Worm (Caenorhabditis elegans) whole organism, L1 larva: ENCODE results near the gene B0336.13.
A peak's percentile ranks its signal among the peaks of the same experiment; 100 is the strongest.

Experiments used
- C34B4.2 ChIP-seq: sonication (generic microtip); optimal IDR thresholded peaks from 2 replicates; lab custom pipeline; 2017; ENCODE audit warnings: mild to moderate bottlenecking, missing genetic modification characterization, missing compliant biosample characterization
- F16B12.6 ChIP-seq: fragments of 150-350 bp; optimal IDR thresholded peaks from 2 replicates; lab custom pipeline; 2014; ENCODE audit warnings: missing biosample characterization, missing genetic modification characterization
- aha-1 ChIP-seq: fragments of 150-350 bp; optimal IDR thresholded peaks from 2 replicates; lab custom pipeline; 2014; ENCODE audit warnings: missing biosample characterization, missing genetic modification characterization
- ceh-82 ChIP-seq, 3 experiments: fragments of 150-350 bp in 1 of 3; sonication (generic microtip) in 2 of 3; optimal IDR thresholded peaks; 2 replicates each; lab custom pipeline; 2014 to 2017; ENCODE audit warnings: missing biosample characterization in 3 of 3, missing genetic modification characterization in 3 of 3
- ceh-88 ChIP-seq: fragments of 200-800 bp; sonication (Bioruptor generic); IDR thresholded peaks from 2 replicates; pipeline ENCODE4 v1.3.6; 2022; ENCODE audit warnings: missing genetic modification characterization, missing compliant biosample characterization
- ces-1 ChIP-seq: fragments of 150-350 bp; optimal IDR thresholded peaks from 2 replicates; lab custom pipeline; 2014; ENCODE audit warnings: missing biosample characterization, missing genetic modification reagents, missing genetic modification characterization
- dpl-1 ChIP-seq, 3 experiments: fragments of 150-350 bp in 2 of 3; sonication (generic microtip) in 1 of 3; optimal IDR thresholded peaks; 2 replicates each; lab custom pipeline; 2014 to 2017; ENCODE audit warnings: missing biosample characterization in 3 of 3, missing genetic modification characterization in 3 of 3, missing genetic modification reagents in 3 of 3
- elt-2 ChIP-seq: sonication (generic microtip); optimal IDR thresholded peaks from 2 replicates; lab custom pipeline; 2016; ENCODE audit warnings: missing genetic modification characterization, mild to moderate bottlenecking, inconsistent platforms, missing compliant biosample characterization, missing genetic modification reagents
- elt-3 ChIP-seq, 6 experiments: fragments of 150-350 bp in 1 of 6; sonication (generic microtip); optimal IDR thresholded peaks; 2 replicates each; lab custom pipeline; 2017 to 2018; ENCODE audit warnings: missing biosample characterization in 6 of 6, missing genetic modification characterization in 6 of 6, inconsistent platforms in 1 of 6
- fkh-10 ChIP-seq: sonication (generic microtip); optimal IDR thresholded peaks from 2 replicates; lab custom pipeline; 2017; ENCODE audit warnings: missing biosample characterization, missing genetic modification reagents, missing genetic modification characterization
- fkh-8 ChIP-seq: sonication (generic microtip); optimal IDR thresholded peaks from 2 replicates; lab custom pipeline; 2016; ENCODE audit warnings: mild to moderate bottlenecking, missing genetic modification characterization, missing compliant biosample characterization
- fos-1 ChIP-seq: fragments of 150-350 bp; optimal IDR thresholded peaks from 2 replicates; lab custom pipeline; 2014; ENCODE audit warnings: missing biosample characterization, missing genetic modification characterization
- hlh-17 ChIP-seq: fragments of 200-800 bp; sonication (Bioruptor generic); optimal IDR thresholded peaks from 2 replicates; lab custom pipeline; 2018; ENCODE audit warnings: missing genetic modification characterization, mild to moderate bottlenecking, missing compliant biosample characterization, moderate library complexity, borderline replicate concordance
- hlh-4 ChIP-seq: sonication (generic microtip); optimal IDR thresholded peaks from 2 replicates; lab custom pipeline; 2016; ENCODE audit warnings: mild to moderate bottlenecking, missing genetic modification characterization, missing compliant biosample characterization
- jun-1 ChIP-seq: fragments of 150-350 bp; optimal IDR thresholded peaks from 2 replicates; lab custom pipeline; 2014; ENCODE audit warnings: missing biosample characterization, missing genetic modification reagents, missing genetic modification characterization
- lin-13 ChIP-seq: fragments of 150-350 bp; optimal IDR thresholded peaks from 2 replicates; lab custom pipeline; 2014; ENCODE audit warnings: missing biosample characterization, missing genetic modification reagents, missing genetic modification characterization
- lin-14 ChIP-seq: fragments of 200-800 bp; sonication (Bioruptor generic); optimal IDR thresholded peaks from 2 replicates; lab custom pipeline; 2018; ENCODE audit warnings: mild to moderate bottlenecking, missing genetic modification characterization, moderate library complexity, missing compliant biosample characterization
- lin-15B ChIP-seq: fragments of 150-350 bp; sonication (generic microtip); optimal IDR thresholded peaks from 3 replicates; lab custom pipeline; 2014; ENCODE audit warnings: missing biosample characterization, missing genetic modification characterization
- lsy-2 ChIP-seq, 2 experiments: fragments of 150-350 bp; optimal IDR thresholded peaks; 2 replicates each; lab custom pipeline; 2014; ENCODE audit warnings: missing biosample characterization in 2 of 2, missing genetic modification characterization in 2 of 2
- mdl-1 ChIP-seq, 2 experiments: fragments of 150-350 bp; optimal IDR thresholded peaks; 2 replicates each; lab custom pipeline; 2014 to 2017; ENCODE audit warnings: missing biosample characterization in 2 of 2, missing genetic modification characterization in 2 of 2, inconsistent platforms in 1 of 2
- mep-1 ChIP-seq: fragments of 150-350 bp; optimal IDR thresholded peaks from 2 replicates; lab custom pipeline; 2014; ENCODE audit warnings: missing biosample characterization, missing genetic modification characterization
- nhr-11 ChIP-seq: fragments of 150-350 bp; optimal IDR thresholded peaks from 2 replicates; lab custom pipeline; 2014; ENCODE audit warnings: missing biosample characterization, missing genetic modification characterization
- nhr-19 ChIP-seq: fragments of 200-800 bp; sonication (Bioruptor generic); conservative IDR thresholded peaks from 2 replicates; pipeline ENCODE4 v1.3.6; 2022; ENCODE audit warnings: missing genetic modification characterization, missing compliant biosample characterization
- nhr-84 ChIP-seq: sonication (generic microtip); optimal IDR thresholded peaks from 2 replicates; lab custom pipeline; 2017; ENCODE audit warnings: missing biosample characterization, missing genetic modification characterization
- nhr-90 ChIP-seq: sonication (generic microtip); optimal IDR thresholded peaks from 2 replicates; lab custom pipeline; 2016; ENCODE audit warnings: mild to moderate bottlenecking, missing genetic modification characterization, missing compliant biosample characterization; ENCODE audit not compliant: poor library complexity
- pqm-1 ChIP-seq: sonication (generic microtip); optimal IDR thresholded peaks from 3 replicates; lab custom pipeline; 2017; ENCODE audit warnings: missing biosample characterization, missing genetic modification characterization
- rnt-1 ChIP-seq: sonication (generic microtip); optimal IDR thresholded peaks from 2 replicates; lab custom pipeline; 2016; ENCODE audit warnings: mild to moderate bottlenecking, missing genetic modification characterization, moderate library complexity, missing compliant biosample characterization
- skn-1 ChIP-seq: fragments of 150-350 bp; optimal IDR thresholded peaks from 2 replicates; lab custom pipeline; 2014; ENCODE audit warnings: missing biosample characterization, missing genetic modification characterization
- snu-23 ChIP-seq: sonication (generic microtip); optimal IDR thresholded peaks from 2 replicates; lab custom pipeline; 2016; ENCODE audit warnings: missing genetic modification characterization, missing compliant biosample characterization
- tbx-2 ChIP-seq: sonication (generic microtip); optimal IDR thresholded peaks from 2 replicates; lab custom pipeline; 2016; ENCODE audit warnings: missing genetic modification characterization, missing compliant biosample characterization
- tlp-1 ChIP-seq: fragments of 150-350 bp; optimal IDR thresholded peaks from 2 replicates; lab custom pipeline; 2014; ENCODE audit warnings: missing biosample characterization, missing genetic modification characterization
- unc-130 ChIP-seq: fragments of 150-350 bp; optimal IDR thresholded peaks from 2 replicates; lab custom pipeline; 2017; ENCODE audit warnings: missing biosample characterization, missing genetic modification characterization, inconsistent platforms
- unc-86 ChIP-seq: sonication (generic microtip); optimal IDR thresholded peaks from 2 replicates; lab custom pipeline; 2016; ENCODE audit warnings: missing genetic modification characterization, missing compliant biosample characterization
- unc-98 ChIP-seq: fragments of 200-800 bp; sonication (Bioruptor generic); IDR thresholded peaks from 2 replicates; pipeline ENCODE4 v1.3.6; 2022; ENCODE audit warnings: missing genetic modification characterization, missing compliant biosample characterization
- zag-1 ChIP-seq: fragments of 150-350 bp; optimal IDR thresholded peaks from 2 replicates; lab custom pipeline; 2014; ENCODE audit warnings: missing biosample characterization, missing genetic modification characterization
- zip-4 ChIP-seq: fragments of 200-800 bp; sonication (Bioruptor generic); optimal IDR thresholded peaks from 2 replicates; lab custom pipeline; 2018; ENCODE audit warnings: mild to moderate bottlenecking, missing genetic modification characterization, moderate library complexity, missing compliant biosample characterization
- ztf-4 ChIP-seq: fragments of 150-350 bp; optimal IDR thresholded peaks from 2 replicates; lab custom pipeline; 2014; ENCODE audit warnings: missing biosample characterization, missing genetic modification characterization

Gene B0336.13

DNA sequence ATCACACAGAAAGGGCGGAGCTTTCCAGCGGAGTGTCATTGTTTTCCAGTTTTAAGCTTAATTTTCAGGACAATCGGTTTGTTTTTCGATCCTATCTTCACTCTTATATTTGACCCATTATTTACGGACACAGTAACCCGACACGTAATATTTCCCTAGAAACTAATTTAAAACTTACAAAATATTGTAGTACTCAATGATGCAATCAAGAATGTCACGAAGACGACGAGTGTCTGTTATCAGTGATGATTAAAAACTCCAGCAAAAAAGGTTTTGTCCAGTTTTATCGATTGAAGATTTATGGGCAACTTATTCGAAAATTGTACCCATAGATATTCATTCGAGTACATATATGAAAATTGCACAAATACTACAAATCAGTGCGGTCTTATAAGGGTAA, 39.1 kb downstream of the B0336.13 start, which contains the start of gene B0244.17:
Gene B0244.17, plus strand, starts transcription at position 301 of the 400 bp plus-strand sequence.
- TF ChIP-seq unc-86 (tag; lab: Kevin White, UChicago) (no peak), fkh-10 (GFP tag; lab: Kevin White, UChicago) (no peak), pqm-1 (tag; lab: Kevin White, UChicago) (no peak), skn-1 (tag; lab: Kevin White, UChicago) (no peak), lin-13 (GFP tag; lab: Kevin White, UChicago) (no peak), ztf-4 (tag; lab: Kevin White, UChicago) (no peak), nhr-11 (tag; lab: Kevin White, UChicago) (no peak), tlp-1 (tag; lab: Kevin White, UChicago) (no peak), elt-2 (tag; lab: Kevin White, UChicago) (no peak), unc-98 (GFP tag; lab: Robert Waterston, UW) (no peak), jun-1 (tag; lab: Kevin White, UChicago) (no peak), fos-1 (tag; lab: Kevin White, UChicago) (no peak), snu-23 (no peak), lsy-2 (tag; optimal IDR thresholded peaks at IDR 0.05; lab: Kevin White, UChicago) (no peak), elt-3 (tag; optimal IDR thresholded peaks at IDR 0.05; lab: Kevin White, UChicago) (no peak), tbx-2 (tag; lab: Kevin White, UChicago) (no peak)

DNA sequence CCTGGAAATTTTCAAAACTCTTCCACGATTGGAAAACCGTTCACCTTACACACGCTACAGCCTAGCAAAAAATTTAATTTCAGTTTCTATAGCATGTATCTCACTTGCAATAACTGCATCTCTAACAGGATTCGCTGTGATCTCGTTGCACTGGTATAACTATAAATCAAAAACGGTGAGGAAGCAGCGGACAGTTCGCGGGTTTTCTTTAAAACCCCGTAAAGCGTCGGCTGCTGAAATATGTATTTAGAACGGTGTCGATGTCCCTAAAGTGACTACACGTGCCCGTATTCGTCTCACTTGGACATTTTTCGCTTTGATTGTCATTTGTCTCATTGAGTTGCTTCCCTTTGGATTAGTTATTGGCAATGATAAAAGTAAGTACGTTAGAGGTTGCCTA, 40.5 kb downstream of the B0336.13 start:
- TF ChIP-seq elt-2 (tag; lab: Kevin White, UChicago) (no peak), mep-1 (no peak), hlh-4 (tag; lab: Kevin White, UChicago) (no peak), ces-1 (GFP tag; lab: Kevin White, UChicago) (no peak), rnt-1 (tag; lab: Kevin White, UChicago) (no peak), dpl-1 (GFP tag; optimal IDR thresholded peaks at IDR 0.05; lab: Kevin White, UChicago) (no peak), ceh-82 (tag; optimal IDR thresholded peaks at IDR 0.05; lab: Kevin White, UChicago) (no peak), nhr-19 (GFP tag; lab: Robert Waterston, UW) (no peak), zip-4 (no peak), ceh-88 (no peak), fkh-8 (tag; lab: Kevin White, UChicago) (no peak), hlh-17 (no peak), mdl-1 (tag; optimal IDR thresholded peaks at IDR 0.05; lab: Kevin White, UChicago) (no peak)

DNA sequence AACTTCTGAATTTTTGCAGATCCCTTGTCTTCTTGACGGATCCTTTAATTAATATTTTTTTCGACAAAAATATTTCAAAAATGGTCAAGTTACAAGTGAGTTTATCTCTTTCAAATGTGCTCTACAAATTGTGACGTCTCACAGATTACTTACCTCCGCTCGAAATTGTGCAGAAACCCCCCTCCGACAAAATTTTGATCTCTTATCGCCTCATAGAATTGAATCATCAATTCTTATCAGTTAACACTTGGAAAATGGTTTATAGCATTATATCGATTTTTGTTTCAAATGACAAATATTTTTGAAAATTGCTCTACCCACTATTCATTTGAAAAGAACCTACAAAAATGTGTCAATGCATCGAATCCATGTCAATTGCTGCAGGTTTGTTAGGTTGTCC, 41.1 kb downstream of the B0336.13 start, which contains the start of gene B0244.10:
Gene B0244.10, plus strand, starts transcription at position 254 of the 400 bp plus-strand sequence.
- TF ChIP-seq C34B4.2 (tag; lab: Kevin White, UChicago) = no peak
- no peak for TF ChIP-seq nhr-19 (GFP tag; lab: Robert Waterston, UW)
- TF ChIP-seq zag-1 (tag; lab: Kevin White, UChicago) = no peak
- TF ChIP-seq elt-2 (tag; lab: Kevin White, UChicago) = peak; percentile 74
- TF ChIP-seq nhr-11 (tag; lab: Kevin White, UChicago) = no peak
- TF ChIP-seq skn-1 (tag; lab: Kevin White, UChicago) = no peak
- TF ChIP-seq lin-15B (tag; lab: Kevin White, UChicago) = no peak
- peak; percentile 28 for TF ChIP-seq tlp-1 (tag; lab: Kevin White, UChicago)

- TF ChIP-seq unc-130 (tag; lab: Kevin White, UChicago) (no peak), tbx-2 (tag; lab: Kevin White, UChicago) (no peak), lin-14 (no peak), nhr-84 (no peak), aha-1 (tag; lab: Kevin White, UChicago) (no peak), nhr-90 (tag; lab: Kevin White, UChicago) (no peak), F16B12.6 (tag; lab: Kevin White, UChicago) (no peak)
Observed at ce11 chrIII:5737708-5738107, 43.9 kb downstream of the B0336.13 start, which contains the start of gene B0244.6. B0244.6 (plus strand) TSS chrIII:5738008.
